Worm (Caenorhabditis elegans) whole organism, late embryonic: Measurements from ENCODE around the gene B0457.6.

Experiments
- F13H6.1 ChIP-seq: sonication (generic microtip); optimal IDR thresholded peaks from 2 replicates; lab custom pipeline; 2016; ENCODE audit warnings: missing genetic modification characterization, missing compliant biosample characterization
- K09A11.1 ChIP-seq: sonication (generic microtip); optimal IDR thresholded peaks from 2 replicates; lab custom pipeline; 2017; ENCODE audit warnings: antibody characterized with exemption, mild to moderate bottlenecking, missing genetic modification characterization, missing compliant biosample characterization; ENCODE audit not compliant: insufficient read depth
- Y22D7AL.16 ChIP-seq: sonication (generic microtip); optimal IDR thresholded peaks from 2 replicates; lab custom pipeline; 2016; ENCODE audit warnings: missing genetic modification characterization, missing compliant biosample characterization
- ama-1 ChIP-seq: fragments of 150-350 bp; optimal IDR thresholded peaks from 2 replicates; lab custom pipeline; 2014
- ceh-2 ChIP-seq: sonication (generic microtip); optimal IDR thresholded peaks from 2 replicates; lab custom pipeline; 2016; ENCODE audit warnings: missing genotype, missing genetic modification characterization, missing compliant biosample characterization
- ceh-22 ChIP-seq: sonication (generic microtip); optimal IDR thresholded peaks from 2 replicates; lab custom pipeline; 2017; ENCODE audit warnings: missing biosample characterization, missing genetic modification characterization
- ceh-24 ChIP-seq: sonication (generic microtip); optimal IDR thresholded peaks from 2 replicates; lab custom pipeline; 2016; ENCODE audit warnings: mild to moderate bottlenecking, missing genetic modification characterization, missing compliant biosample characterization
- che-1 ChIP-seq: sonication (generic microtip); optimal IDR thresholded peaks from 2 replicates; lab custom pipeline; 2016; ENCODE audit warnings: mild to moderate bottlenecking, missing genetic modification characterization, missing compliant biosample characterization
- dmd-4 ChIP-seq: sonication (generic microtip); optimal IDR thresholded peaks from 2 replicates; lab custom pipeline; 2016; ENCODE audit warnings: borderline replicate concordance, missing genetic modification characterization, missing compliant biosample characterization
- dve-1 ChIP-seq: sonication (generic microtip); optimal IDR thresholded peaks from 2 replicates; lab custom pipeline; 2017; ENCODE audit warnings: antibody characterized with exemption, mild to moderate bottlenecking, missing genetic modification characterization, missing compliant biosample characterization
- elt-2 ChIP-seq: sonication (generic microtip); optimal IDR thresholded peaks from 2 replicates; lab custom pipeline; 2016; ENCODE audit warnings: missing genetic modification reagents, missing genetic modification characterization, missing compliant biosample characterization
- elt-4 ChIP-seq: sonication (generic microtip); optimal IDR thresholded peaks from 2 replicates; lab custom pipeline; 2016; ENCODE audit warnings: missing genetic modification characterization, missing compliant biosample characterization
- ets-4 ChIP-seq: sonication (generic microtip); optimal IDR thresholded peaks from 2 replicates; lab custom pipeline; 2016; ENCODE audit warnings: missing genetic modification characterization, missing compliant biosample characterization
- eyg-1 ChIP-seq: sonication (generic microtip); optimal IDR thresholded peaks from 2 replicates; lab custom pipeline; 2016; ENCODE audit warnings: missing genotype, missing genetic modification characterization, missing compliant biosample characterization
- fkh-6 ChIP-seq: sonication (generic microtip); optimal IDR thresholded peaks from 2 replicates; lab custom pipeline; 2016; ENCODE audit warnings: missing genetic modification characterization, missing compliant biosample characterization
- hlh-13 ChIP-seq: fragments of 200-800 bp; sonication (Bioruptor generic); optimal IDR thresholded peaks from 2 replicates; lab custom pipeline; 2018; ENCODE audit warnings: mild to moderate bottlenecking, missing genetic modification characterization, missing compliant biosample characterization
- hlh-15 ChIP-seq: sonication (generic microtip); optimal IDR thresholded peaks from 2 replicates; lab custom pipeline; 2016; ENCODE audit warnings: missing genetic modification characterization, missing compliant biosample characterization
- hlh-30 ChIP-seq: sonication (generic microtip); optimal IDR thresholded peaks from 2 replicates; lab custom pipeline; 2017; ENCODE audit warnings: antibody characterized with exemption, missing genetic modification characterization, missing compliant biosample characterization; ENCODE audit not compliant: insufficient read depth
- hlh-6 ChIP-seq: sonication (generic microtip); optimal IDR thresholded peaks from 2 replicates; lab custom pipeline; 2016; ENCODE audit warnings: missing genotype, missing genetic modification characterization, missing compliant biosample characterization
- lim-6 ChIP-seq: sonication (generic microtip); optimal IDR thresholded peaks from 2 replicates; lab custom pipeline; 2016; ENCODE audit warnings: missing genetic modification characterization, missing compliant biosample characterization
- madf-2 ChIP-seq: sonication (generic microtip); optimal IDR thresholded peaks from 2 replicates; lab custom pipeline; 2017; ENCODE audit warnings: missing genetic modification characterization, missing compliant biosample characterization
- mec-3 ChIP-seq: sonication (generic microtip); optimal IDR thresholded peaks from 2 replicates; lab custom pipeline; 2016; ENCODE audit warnings: borderline replicate concordance, missing genetic modification characterization, missing compliant biosample characterization
- nfya-1 ChIP-seq: sonication (generic microtip); optimal IDR thresholded peaks from 2 replicates; lab custom pipeline; 2017; ENCODE audit warnings: missing genetic modification characterization, mild to moderate bottlenecking, missing compliant biosample characterization, antibody characterized with exemption, moderate library complexity
- nhr-11 ChIP-seq: fragments of 150-350 bp; optimal IDR thresholded peaks from 2 replicates; lab custom pipeline; 2014; ENCODE audit warnings: missing biosample characterization, missing genetic modification characterization
- npax-4 ChIP-seq: sonication (generic microtip); optimal IDR thresholded peaks from 2 replicates; lab custom pipeline; 2016; ENCODE audit warnings: missing genetic modification characterization, missing compliant biosample characterization
- pha-2 ChIP-seq: sonication (generic microtip); optimal IDR thresholded peaks from 2 replicates; lab custom pipeline; 2017; ENCODE audit warnings: mild to moderate bottlenecking, missing genetic modification characterization, missing compliant biosample characterization
- ref-2 ChIP-seq: sonication (generic microtip); optimal IDR thresholded peaks from 2 replicates; lab custom pipeline; 2016; ENCODE audit warnings: missing genetic modification characterization, missing compliant biosample characterization
- sdc-2 ChIP-seq: sonication (generic microtip); optimal IDR thresholded peaks from 2 replicates; lab custom pipeline; 2016; ENCODE audit warnings: missing genotype, missing genetic modification characterization, missing compliant biosample characterization
- sox-2 ChIP-seq: fragments of 200-800 bp; sonication (Bioruptor generic); IDR thresholded peaks from 2 replicates; pipeline ENCODE4 v1.3.6; 2022; ENCODE audit warnings: missing genetic modification reagents, missing genetic modification characterization, missing compliant biosample characterization
- syd-9 ChIP-seq: sonication (generic microtip); optimal IDR thresholded peaks from 2 replicates; lab custom pipeline; 2016; ENCODE audit warnings: mild to moderate bottlenecking, missing genetic modification characterization, moderate library complexity, missing compliant biosample characterization
- unc-3 ChIP-seq, 2 experiments: fragments of 200-800 bp in 1 of 2; sonication (Bioruptor generic) in 1 of 2; sonication (generic microtip) in 1 of 2; conservative IDR thresholded peaks in 1 of 2; optimal IDR thresholded peaks in 1 of 2; 2 replicates each; pipeline versions ENCODE4 v1.3.6 to Lab custom; 2016 to 2022; ENCODE audit warnings: missing compliant biosample characterization in 2 of 2, missing genetic modification characterization in 2 of 2, missing genetic modification reagents in 1 of 2
- unc-55 ChIP-seq: sonication (generic microtip); optimal IDR thresholded peaks from 2 replicates; lab custom pipeline; 2017; ENCODE audit warnings: missing biosample characterization, missing genetic modification reagents, missing genetic modification characterization
- unc-86 ChIP-seq: sonication (generic microtip); optimal IDR thresholded peaks from 2 replicates; lab custom pipeline; 2016; ENCODE audit warnings: missing genetic modification characterization, missing compliant biosample characterization
- zip-5 ChIP-seq: sonication (generic microtip); optimal IDR thresholded peaks from 2 replicates; lab custom pipeline; 2016; ENCODE audit warnings: missing genetic modification characterization, missing compliant biosample characterization
- ztf-16 ChIP-seq: sonication (generic microtip); optimal IDR thresholded peaks from 2 replicates; lab custom pipeline; 2017; ENCODE audit warnings: missing genetic modification characterization, missing compliant biosample characterization

The B0457.6 gene

DNA sequence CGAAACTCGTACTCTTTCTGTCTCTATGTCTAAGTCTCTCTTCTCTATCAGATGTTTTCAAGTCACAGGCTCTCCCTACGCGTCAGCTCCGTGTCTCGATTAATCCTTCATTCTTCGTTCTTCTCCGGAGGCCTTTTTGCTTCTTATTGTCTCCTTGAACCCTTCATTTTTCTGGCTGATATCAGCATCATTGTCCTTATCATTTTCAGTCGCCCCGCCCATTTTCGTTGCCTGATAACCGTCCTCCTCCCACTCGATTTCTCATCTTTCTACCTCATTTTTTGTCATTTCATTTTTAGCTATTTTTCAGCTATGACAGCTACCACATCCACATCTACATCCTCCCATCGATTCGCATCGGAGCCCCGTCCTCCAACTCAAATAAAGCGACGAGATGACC is at the start of gene B0457.6:
Gene B0457.6 (plus strand): TSS at position 284 of the 400 bp plus-strand sequence.
- no peak for TF ChIP-seq ztf-16 (tag; lab: Kevin White, UChicago)
- TF ChIP-seq elt-2 (tag; lab: Kevin White, UChicago): peak; percentile 57

DNA sequence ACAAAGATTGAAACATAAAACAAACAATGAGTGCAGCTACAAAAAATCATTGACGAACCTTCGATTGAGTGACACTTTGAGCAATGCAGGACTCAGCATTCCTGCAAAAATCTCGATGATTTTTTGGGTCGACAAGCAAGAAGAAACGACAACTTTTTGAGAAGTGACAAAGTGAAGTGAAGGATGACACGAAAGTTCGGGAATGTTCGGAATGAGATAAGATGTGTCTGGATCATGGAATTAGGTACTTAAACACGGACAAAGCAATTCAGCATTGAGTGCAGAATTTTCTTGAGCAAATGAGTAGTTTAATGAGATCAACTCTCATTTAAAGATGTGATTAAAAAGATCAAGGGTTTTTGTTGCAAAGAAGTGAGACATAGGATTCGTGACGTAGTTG is 48.4 kb upstream of the B0457.6 start, which contains the start of gene T07D4.2:
Gene T07D4.2 (minus strand): TSS at position 101 of the 400 bp plus-strand sequence.
- TF ChIP-seq sox-2 (GFP tag; lab: Robert Waterston, UW) (no peak), ama-1 (lab: Kevin White, UChicago) (no peak), Y22D7AL.16 (tag; lab: Kevin White, UChicago) (no peak), mec-3 (tag; lab: Kevin White, UChicago) (no peak), ets-4 (tag; lab: Kevin White, UChicago) (no peak), elt-4 (tag; lab: Kevin White, UChicago) (no peak), ceh-2 (tag; lab: Kevin White, UChicago) (no peak), pha-2 (no peak), lim-6 (no peak), dve-1 (no peak), hlh-30 (tag; lab: Kevin White, UChicago) (no peak), K09A11.1 (no peak), nfya-1 (tag; lab: Kevin White, UChicago) (no peak), syd-9 (tag; lab: Kevin White, UChicago) (no peak), ceh-22 (tag; lab: Kevin White, UChicago) (no peak)

DNA sequence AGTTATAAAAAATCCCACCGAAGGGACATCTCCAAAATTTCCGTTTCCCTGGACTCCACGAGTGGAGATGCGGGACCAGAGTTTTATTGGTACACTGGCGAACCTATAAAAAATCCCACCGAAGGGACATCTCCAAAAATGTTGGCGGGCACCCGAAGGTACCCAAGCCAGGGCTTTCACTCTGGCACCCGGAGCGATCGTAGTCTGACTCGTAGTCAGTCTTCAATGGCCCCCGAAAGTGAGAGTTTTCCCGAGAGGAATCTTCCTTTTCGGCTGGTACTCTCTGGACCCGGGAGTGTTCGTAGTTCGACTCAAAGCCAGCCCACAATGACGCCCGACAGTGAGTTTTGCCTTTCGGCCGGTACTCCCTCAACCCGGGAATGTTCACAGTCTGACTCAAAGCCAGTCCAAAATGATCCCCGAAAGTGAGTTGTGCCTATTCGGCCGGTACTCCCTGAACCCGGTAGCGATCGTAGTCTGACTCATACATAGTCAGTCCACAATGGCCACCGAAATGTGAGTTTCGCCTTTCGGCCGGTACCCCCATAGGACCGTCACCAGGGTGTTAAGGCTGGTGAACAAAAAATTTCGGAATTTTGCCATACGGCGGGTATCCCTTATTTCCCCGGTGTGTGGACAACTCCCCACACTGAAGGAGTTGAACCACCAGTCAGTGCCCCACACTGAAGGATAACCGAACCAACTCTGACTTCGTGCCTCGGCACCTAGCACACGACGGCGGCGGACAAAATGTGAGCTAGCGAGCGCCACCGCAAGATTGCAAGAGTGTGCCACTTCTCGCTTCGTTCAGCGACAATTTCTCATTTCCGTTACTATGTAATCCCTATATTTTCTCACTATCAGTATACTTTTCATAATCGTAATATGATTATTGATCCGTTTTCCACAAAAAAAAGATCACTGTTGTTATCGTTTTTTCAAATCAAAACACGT is 44.9 kb upstream of the B0457.6 start:
- no peak for TF ChIP-seq fkh-6 (tag; lab: Kevin White, UChicago)
- no peak for TF ChIP-seq nhr-11 (tag; lab: Kevin White, UChicago)
- no peak for TF ChIP-seq unc-86 (tag; lab: Kevin White, UChicago)
- TF ChIP-seq mec-3 (tag; lab: Kevin White, UChicago): no peak
- no peak for TF ChIP-seq zip-5 (tag; lab: Kevin White, UChicago)
- no peak for TF ChIP-seq F13H6.1
- no peak for TF ChIP-seq elt-4 (tag; lab: Kevin White, UChicago)
- TF ChIP-seq che-1 (tag; lab: Kevin White, UChicago): no peak
- no peak for TF ChIP-seq hlh-15
- TF ChIP-seq unc-55 (GFP tag; lab: Kevin White, UChicago): no peak
- TF ChIP-seq npax-4: no peak

DNA sequence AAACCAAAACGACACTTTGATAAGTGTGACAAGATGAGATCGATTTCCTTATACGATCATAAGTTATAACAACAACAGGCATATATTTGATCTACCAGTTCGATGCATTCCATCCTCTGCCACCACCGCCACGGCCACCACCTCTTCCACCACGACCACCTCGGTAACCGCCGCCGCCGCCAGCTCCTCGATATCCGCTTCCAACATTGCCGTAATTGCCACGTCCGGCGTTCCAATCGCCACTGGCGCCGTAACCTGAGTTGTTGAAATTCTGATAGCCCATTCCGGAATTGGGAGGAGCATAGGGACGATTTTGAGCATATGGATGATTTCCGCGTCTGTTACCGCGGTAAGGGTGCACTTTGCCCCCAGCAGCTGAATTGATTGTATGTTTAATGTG is 43.7 kb upstream of the B0457.6 start:
- TF ChIP-seq sox-2 (GFP tag; lab: Robert Waterston, UW) (no peak), unc-3 (GFP tag; conservative IDR thresholded peaks at IDR 0.05; lab: Robert Waterston, UW) (no peak), unc-3 (tag; optimal IDR thresholded peaks at IDR 0.05; lab: Kevin White, UChicago) (no peak), dve-1 (no peak), ets-4 (tag; lab: Kevin White, UChicago) (no peak), dmd-4 (tag; lab: Kevin White, UChicago) (no peak), eyg-1 (no peak), elt-4 (tag; lab: Kevin White, UChicago) (no peak)
- TF ChIP-seq, all 69 proteins: peak for 0

DNA sequence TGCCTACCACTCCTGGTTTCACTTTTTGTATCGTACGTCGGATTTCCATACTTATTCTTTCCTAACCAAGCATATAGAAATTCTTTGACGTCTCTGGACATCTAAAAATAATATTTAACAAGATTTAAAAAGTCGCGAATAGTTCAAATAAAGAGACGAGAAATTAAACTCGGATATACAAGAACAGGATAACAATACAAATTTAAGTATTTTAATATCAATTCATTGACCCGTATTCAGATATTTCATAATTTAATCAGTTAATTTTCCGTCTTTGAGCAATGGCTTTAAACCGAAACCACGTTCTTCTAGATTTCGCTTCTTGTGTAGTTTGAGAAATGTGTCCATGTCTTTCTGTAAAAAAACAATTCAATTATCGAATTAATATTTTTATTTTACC is 38.7 kb upstream of the B0457.6 start, which contains the start of gene rha-1:
Gene rha-1 (minus strand): TSS at position 101 of the 400 bp plus-strand sequence.
- no peak for TF ChIP-seq hlh-6 (tag; lab: Kevin White, UChicago)
- TF ChIP-seq hlh-13 (GFP tag; lab: Kevin White, UChicago): no peak
- no peak for TF ChIP-seq madf-2 (tag; lab: Kevin White, UChicago)
- TF ChIP-seq ref-2: no peak
- TF ChIP-seq ceh-24 (tag; lab: Kevin White, UChicago): no peak
- TF ChIP-seq sdc-2 (tag; lab: Kevin White, UChicago): no peak
